Fruit fly (Drosophila melanogaster) whole organism, embryonic: Measurements from ENCODE around the gene mRpS2.
A peak's percentile ranks its signal among the peaks of the same experiment; 100 is the strongest.

Experiments
- Bteb2 ChIP-seq: fragments of 200-800 bp; sonication (Bioruptor generic); optimal IDR thresholded peaks from 2 replicates; lab custom pipeline; 2016; ENCODE audit warnings: missing biosample characterization, missing genetic modification characterization
- CG11504 ChIP-seq: fragments of 200-800 bp; sonication (Bioruptor generic); optimal IDR thresholded peaks from 3 replicates; lab custom pipeline; 2019; ENCODE audit warnings: missing biosample characterization, mild to moderate bottlenecking, missing genetic modification characterization, moderate library complexity
- CG13287 ChIP-seq: fragments of 200-800 bp; sonication (Bioruptor generic); IDR thresholded peaks from 2 replicates; pipeline ENCODE4 v1.3.6; 2022; ENCODE audit warnings: missing biosample characterization, missing genetic modification characterization; ENCODE audit not compliant: partially characterized antibody
- CG13424 ChIP-seq: fragments of 200-800 bp; sonication (Bioruptor generic); optimal IDR thresholded peaks from 2 replicates; lab custom pipeline; 2019; ENCODE audit warnings: missing biosample characterization, mild to moderate bottlenecking, missing genetic modification characterization, moderate library complexity
- CG13894 ChIP-seq: fragments of 200-800 bp; sonication (Bioruptor generic); optimal IDR thresholded peaks from 3 replicates; lab custom pipeline; 2018; ENCODE audit warnings: missing biosample characterization, mild to moderate bottlenecking, missing genetic modification characterization, moderate library complexity
- CG15011 ChIP-seq: fragments of 200-800 bp; sonication (Bioruptor generic); optimal IDR thresholded peaks from 3 replicates; lab custom pipeline; 2018; ENCODE audit warnings: missing biosample characterization, mild to moderate bottlenecking, missing genetic modification characterization
- CG17328 ChIP-seq: fragments of 200-800 bp; sonication (Bioruptor generic); IDR thresholded peaks from 2 replicates; pipeline ENCODE4 v1.3.6; 2022; ENCODE audit warnings: missing biosample characterization, missing genetic modification characterization
- CG17568 ChIP-seq: fragments of 200-800 bp; sonication (Bioruptor generic); optimal IDR thresholded peaks from 2 replicates; lab custom pipeline; 2018; ENCODE audit warnings: missing biosample characterization, mild to moderate bottlenecking, missing genetic modification characterization, moderate library complexity
- CG18599 ChIP-seq: fragments of 200-800 bp; sonication (Bioruptor generic); optimal IDR thresholded peaks from 3 replicates; lab custom pipeline; 2017; ENCODE audit warnings: missing biosample characterization, missing genetic modification characterization, mild to moderate bottlenecking, moderate library complexity, missing genetic modification reagents
- CG2712 ChIP-seq: fragments of 200-800 bp; optimal IDR thresholded peaks from 3 replicates; lab custom pipeline; 2019; ENCODE audit warnings: missing biosample characterization, mild to moderate bottlenecking, missing genetic modification characterization, moderate library complexity
- CG30403 ChIP-seq: fragments of 200-800 bp; sonication (Bioruptor generic); optimal IDR thresholded peaks from 3 replicates; lab custom pipeline; 2016; ENCODE audit warnings: missing biosample characterization, missing genetic modification characterization
- CG31365 ChIP-seq: fragments of 200-800 bp; sonication (Bioruptor generic); optimal IDR thresholded peaks from 2 replicates; lab custom pipeline; 2018; ENCODE audit warnings: missing biosample characterization, mild to moderate bottlenecking, missing genetic modification characterization
- CG4404 ChIP-seq: fragments of 200-800 bp; sonication (Bioruptor generic); IDR thresholded peaks from 2 replicates; pipeline ENCODE4 v1.3.6; 2022; ENCODE audit warnings: missing biosample characterization, missing genetic modification characterization
- CG5245 ChIP-seq: fragments of 200-800 bp; sonication (Bioruptor generic); optimal IDR thresholded peaks from 3 replicates; lab custom pipeline; 2016; ENCODE audit warnings: missing biosample characterization, missing genetic modification characterization
- CG6175 ChIP-seq: fragments of 200-800 bp; sonication (Bioruptor generic); IDR thresholded peaks from 3 replicates; pipeline ENCODE4 v1.3.6; 2022; ENCODE audit warnings: missing biosample characterization, missing genetic modification characterization
- CG7786 ChIP-seq: fragments of 200-800 bp; sonication (Bioruptor generic); optimal IDR thresholded peaks from 2 replicates; lab custom pipeline; 2016; ENCODE audit warnings: missing biosample characterization, missing genetic modification characterization
- CG8388 ChIP-seq: fragments of 200-800 bp; sonication (Bioruptor generic); optimal IDR thresholded peaks from 2 replicates; lab custom pipeline; 2019; ENCODE audit warnings: missing biosample characterization, mild to moderate bottlenecking, missing genetic modification characterization, moderate library complexity
- CG8924 ChIP-seq: fragments of 200-800 bp; optimal IDR thresholded peaks from 3 replicates; lab custom pipeline; 2019; ENCODE audit warnings: missing biosample characterization, mild to moderate bottlenecking, missing genetic modification characterization, moderate library complexity
- CkIIα-i1 ChIP-seq: fragments of 200-800 bp; sonication (Bioruptor generic); IDR thresholded peaks from 2 replicates; pipeline ENCODE4 v1.3.6; 2022; ENCODE audit warnings: missing biosample characterization, missing genetic modification characterization
- D ChIP-seq, 2 experiments: fragments of 200-800 bp in 1 of 2; fragments of >200 bp in 1 of 2; sonication (Bioruptor generic) in 1 of 2; optimal IDR thresholded peaks; 2 replicates in 1 of 2; 3 replicates in 1 of 2; lab custom pipeline; 2017; ENCODE audit warnings: mild to moderate bottlenecking in 1 of 2, missing biosample characterization in 1 of 2, missing genetic modification characterization in 1 of 2, missing genetic modification reagents in 1 of 2
- Dll ChIP-seq: fragments of 200-800 bp; sonication (Bioruptor generic); IDR thresholded peaks from 4 replicates; pipeline ENCODE4 v1.3.6; 2022; ENCODE audit warnings: missing biosample characterization, missing genetic modification characterization; ENCODE audit not compliant: partially characterized antibody
- Fer3 ChIP-seq: fragments of 200-800 bp; sonication (Bioruptor generic); optimal IDR thresholded peaks from 2 replicates; lab custom pipeline; 2018; ENCODE audit warnings: missing biosample characterization, mild to moderate bottlenecking, missing genetic modification characterization, moderate library complexity
- HLHmδ ChIP-seq: fragments of 200-800 bp; sonication (Bioruptor generic); optimal IDR thresholded peaks from 2 replicates; lab custom pipeline; 2018; ENCODE audit warnings: missing biosample characterization, mild to moderate bottlenecking, missing genetic modification characterization, moderate library complexity
- Hsf ChIP-seq: fragments of 200-800 bp; sonication (Bioruptor generic); optimal IDR thresholded peaks from 3 replicates; lab custom pipeline; 2016; ENCODE audit warnings: missing biosample characterization, missing genetic modification characterization
- Jarid2 ChIP-seq: fragments of 200-800 bp; sonication (Bioruptor generic); optimal IDR thresholded peaks from 3 replicates; lab custom pipeline; 2017; ENCODE audit warnings: mild to moderate bottlenecking, missing biosample characterization, missing genetic modification reagents, missing genetic modification characterization
- Lpt ChIP-seq: fragments of >200 bp; optimal IDR thresholded peaks from 2 replicates; lab custom pipeline; 2018; ENCODE audit warnings: missing biosample characterization, missing genetic modification characterization
- MTF-1 ChIP-seq: fragments of 200-800 bp; sonication (Bioruptor generic); optimal IDR thresholded peaks from 2 replicates; lab custom pipeline; 2018; ENCODE audit warnings: missing biosample characterization, mild to moderate bottlenecking, missing genetic modification characterization, borderline replicate concordance
- Meics ChIP-seq: fragments of 200-800 bp; sonication (Bioruptor generic); optimal IDR thresholded peaks from 2 replicates; lab custom pipeline; 2017; ENCODE audit warnings: missing biosample characterization, mild to moderate bottlenecking, missing genetic modification characterization
- Neu2 ChIP-seq: fragments of 200-800 bp; sonication (Bioruptor generic); optimal IDR thresholded peaks from 3 replicates; lab custom pipeline; 2016; ENCODE audit warnings: missing biosample characterization, missing genetic modification characterization, borderline replicate concordance
- Pdp1 ChIP-seq, 2 experiments: fragments of 200-800 bp; sonication (Bioruptor generic); optimal IDR thresholded peaks; 3 replicates each; lab custom pipeline; 2016; ENCODE audit warnings: missing biosample characterization in 2 of 2, missing genetic modification characterization in 2 of 2, mild to moderate bottlenecking in 1 of 2, moderate library complexity in 1 of 2
- Spps ChIP-seq: fragments of 200-800 bp; sonication (Bioruptor generic); optimal IDR thresholded peaks from 2 replicates; lab custom pipeline; 2018; ENCODE audit warnings: missing biosample characterization, mild to moderate bottlenecking, missing genetic modification characterization
- Usf ChIP-seq: fragments of 200-800 bp; sonication (Bioruptor generic); optimal IDR thresholded peaks from 2 replicates; lab custom pipeline; 2017; ENCODE audit warnings: missing genotype, missing biosample characterization, missing genetic modification characterization
- al ChIP-seq: fragments of 200-800 bp; sonication (Bioruptor generic); IDR thresholded peaks from 2 replicates; pipeline ENCODE4 v1.3.6; 2022; ENCODE audit warnings: missing biosample characterization, missing genetic modification characterization
- chn ChIP-seq: fragments of 200-800 bp; sonication (Bioruptor generic); optimal IDR thresholded peaks from 2 replicates; lab custom pipeline; 2016; ENCODE audit warnings: missing biosample characterization, missing genetic modification characterization
- crol ChIP-seq: fragments of 200-800 bp; sonication (Bioruptor generic); IDR thresholded peaks from 2 replicates; pipeline ENCODE4 v1.3.6; 2022; ENCODE audit warnings: missing biosample characterization, missing genetic modification characterization
- disco-r ChIP-seq: fragments of 200-800 bp; sonication (Bioruptor generic); optimal IDR thresholded peaks from 2 replicates; lab custom pipeline; 2016; ENCODE audit warnings: missing biosample characterization, missing genetic modification characterization
- dysf ChIP-seq: fragments of 200-800 bp; sonication (Bioruptor generic); IDR thresholded peaks from 3 replicates; pipeline ENCODE4 v1.3.6; 2022; ENCODE audit warnings: missing biosample characterization, missing genetic modification characterization
- exex ChIP-seq: fragments of 200-800 bp; sonication (Bioruptor generic); optimal IDR thresholded peaks from 4 replicates; lab custom pipeline; 2018; ENCODE audit warnings: missing biosample characterization, mild to moderate bottlenecking, missing genetic modification characterization, moderate library complexity
- gsb ChIP-seq: fragments of 200-800 bp; sonication (Bioruptor generic); IDR thresholded peaks from 2 replicates; pipeline ENCODE4 v1.3.6; 2022; ENCODE audit warnings: missing biosample characterization, missing genetic modification characterization
- gt ChIP-seq: fragments of 200-800 bp; sonication (Bioruptor generic); IDR thresholded peaks from 2 replicates; pipeline ENCODE4 v1.3.6; 2022; ENCODE audit warnings: missing biosample characterization, missing genetic modification characterization
- h ChIP-seq: fragments of >200 bp; optimal IDR thresholded peaks from 2 replicates; lab custom pipeline; 2017
- lov ChIP-seq, 2 experiments: fragments of 200-800 bp in 1 of 2; fragments of >200 bp in 1 of 2; sonication (Bioruptor generic) in 1 of 2; IDR thresholded peaks in 1 of 2; optimal IDR thresholded peaks in 1 of 2; 2 replicates in 1 of 2; 3 replicates in 1 of 2; pipeline versions ENCODE4 v1.3.6 to Lab custom; 2017 to 2022; ENCODE audit warnings: missing biosample characterization in 1 of 2, missing genetic modification characterization in 1 of 2
- nmo ChIP-seq: fragments of 200-800 bp; sonication (Bioruptor generic); optimal IDR thresholded peaks from 2 replicates; lab custom pipeline; 2018; ENCODE audit warnings: missing biosample characterization, mild to moderate bottlenecking, missing genetic modification characterization, moderate library complexity
- sc ChIP-seq, 3 experiments: fragments of >200 bp in 2 of 3; fragments of 200-800 bp in 1 of 3; sonication (Bioruptor generic) in 1 of 3; optimal IDR thresholded peaks; 2 replicates in 2 of 3; 3 replicates in 1 of 3; lab custom pipeline; 2017; ENCODE audit warnings: mild to moderate bottlenecking in 1 of 3, missing biosample characterization in 1 of 3, missing genetic modification characterization in 1 of 3, missing genetic modification reagents in 1 of 3
- sisA ChIP-seq: fragments of 200-800 bp; sonication (Bioruptor generic); IDR thresholded peaks from 2 replicates; pipeline ENCODE4 v1.3.6; 2022; ENCODE audit warnings: missing biosample characterization, missing genetic modification characterization
- slp2 ChIP-seq: fragments of 200-800 bp; sonication (Bioruptor generic); optimal IDR thresholded peaks from 2 replicates; lab custom pipeline; 2016; ENCODE audit warnings: missing biosample characterization, missing genetic modification characterization
- toy ChIP-seq: fragments of 200-800 bp; sonication (Bioruptor generic); IDR thresholded peaks from 2 replicates; pipeline ENCODE4 v1.3.6; 2022; ENCODE audit warnings: missing biosample characterization, missing genetic modification characterization
- wdn ChIP-seq: fragments of 200-800 bp; sonication (Bioruptor generic); IDR thresholded peaks from 2 replicates; pipeline ENCODE4 v1.3.6; 2022; ENCODE audit warnings: missing biosample characterization, missing genetic modification characterization

The mRpS2 gene

DNA sequence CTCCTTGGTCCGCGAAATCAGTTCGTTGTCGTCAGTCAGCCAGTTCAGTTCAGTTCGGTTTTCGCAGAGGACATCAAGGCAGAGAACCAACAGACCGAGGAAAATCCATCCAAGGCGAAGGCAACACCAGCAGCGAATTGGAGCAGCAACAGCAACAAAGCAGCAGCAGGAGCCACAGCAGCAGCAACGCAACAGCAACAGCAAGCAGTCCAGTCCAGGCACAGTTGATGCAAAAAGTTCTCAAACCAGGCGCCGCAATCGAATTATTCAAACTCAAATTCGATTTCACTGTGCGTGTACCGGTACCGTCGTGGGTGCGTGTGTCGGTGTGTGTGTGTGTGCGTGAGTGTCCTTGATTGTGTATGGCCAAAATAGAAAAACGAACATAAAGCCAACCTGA is 28.5 kb downstream of the mRpS2 start, which contains the start of gene CG15628:
TSS of gene CG15628 (plus strand) at position 18 of the 400 bp plus-strand sequence.
- peak; percentile 41 for TF ChIP-seq D (optimal IDR thresholded peaks at IDR 0.05; lab: Kevin White, UChicago)
- no peak for TF ChIP-seq D (GFP tag; optimal IDR thresholded peaks at IDR 0.05; lab: Kevin White, UChicago)
- TF ChIP-seq Jarid2 (GFP tag; lab: Kevin White, UChicago): peak; percentile 18
- TF ChIP-seq lov (optimal IDR thresholded peaks at IDR 0.05; lab: Kevin White, UChicago): no peak
- 0 out of 3 replicates have a peak, but pooled peaks have one; percentile 28 for TF ChIP-seq lov (GFP tag; IDR thresholded peaks at IDR 0.05; lab: Robert Waterston, UW)
- TF ChIP-seq CG8388 (GFP tag; lab: Kevin White, UChicago): peak; percentile 91
- TF ChIP-seq gsb: 0 out of 2 replicates have a peak, but pooled peaks have one; percentile 1
- TF ChIP-seq CG2712 (tag; lab: Kevin White, UChicago): no peak
- TF ChIP-seq Meics (GFP tag; lab: Kevin White, UChicago): no peak
- no peak for TF ChIP-seq CG18599 (GFP tag; lab: Kevin White, UChicago)
- peak; percentile 16 for TF ChIP-seq HLHmδ (GFP tag; lab: Kevin White, UChicago)
- TF ChIP-seq CG31365: peak; percentile 23
- TF ChIP-seq CG13287 (GFP tag; lab: Robert Waterston, UW): 0 out of 2 replicates have a peak, but pooled peaks have one; percentile 9
- no peak for TF ChIP-seq gt
- no peak for TF ChIP-seq wdn (GFP tag; lab: Robert Waterston, UW)
- TF ChIP-seq al (GFP tag; lab: Robert Waterston, UW): no peak

DNA sequence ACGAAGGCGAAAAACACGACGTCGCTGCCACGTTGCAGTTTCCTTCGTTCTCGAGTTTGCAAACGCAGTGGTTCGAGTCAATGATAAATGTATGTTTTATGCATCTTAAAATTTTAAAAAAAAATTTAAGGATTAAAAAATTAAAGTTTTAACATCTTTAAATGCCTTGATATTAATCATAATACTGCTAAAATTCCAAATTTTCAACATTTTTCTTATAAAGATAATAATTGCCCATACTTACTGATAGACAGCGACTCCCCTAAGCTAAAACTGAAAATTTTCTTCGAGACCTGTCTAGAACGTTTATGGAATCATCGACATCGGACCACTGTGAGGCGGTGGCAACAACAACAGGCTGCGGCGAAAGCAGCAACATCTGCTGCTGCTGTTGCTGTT is 28.9 kb downstream of the mRpS2 start:
- TF ChIP-seq MTF-1 (GFP tag; lab: Kevin White, UChicago) (no peak), CG5245 (GFP tag; lab: Kevin White, UChicago) (no peak), CG6175 (GFP tag; lab: Robert Waterston, UW) (no peak), CkIIα-i1 (GFP tag; lab: Robert Waterston, UW) (no peak), CG4404 (GFP tag; lab: Robert Waterston, UW) (peak; percentile 56), Lpt (no peak), Usf (GFP tag; lab: Kevin White, UChicago) (no peak), CG7786 (GFP tag; lab: Kevin White, UChicago) (no peak), Fer3 (tag; lab: Kevin White, UChicago) (peak; percentile 78), h (lab: Kevin White, UChicago) (no peak), Neu2 (GFP tag; lab: Kevin White, UChicago) (no peak), CG13894 (tag; lab: Kevin White, UChicago) (peak; percentile 80), sc (optimal IDR thresholded peaks at IDR 0.05; lab: Kevin White, UChicago) (no peak), sc (GFP tag; optimal IDR thresholded peaks at IDR 0.05; lab: Kevin White, UChicago) (no peak), dysf (GFP tag; lab: Robert Waterston, UW) (peak; percentile 84), CG17568 (peak; percentile 36), chn (GFP tag; lab: Kevin White, UChicago) (no peak), Pdp1 (GFP tag; optimal IDR thresholded peaks at IDR 0.05; lab: Kevin White, UChicago) (peak; percentile 25 to 44), crol (GFP tag; lab: Robert Waterston, UW) (no peak), disco-r (GFP tag; lab: Kevin White, UChicago) (no peak), exex (tag; lab: Kevin White, UChicago) (peak; percentile 27), CG15011 (GFP tag; lab: Kevin White, UChicago) (peak; percentile 63), CG11504 (tag; lab: Kevin White, UChicago) (peak; percentile 83), Hsf (GFP tag; lab: Kevin White, UChicago) (peak; percentile 44), Bteb2 (GFP tag; lab: Kevin White, UChicago) (peak; percentile 1), nmo (GFP tag; lab: Kevin White, UChicago) (peak; percentile 67), Spps (no peak), slp2 (no peak), CG30403 (GFP tag; lab: Kevin White, UChicago) (peak; percentile 60), CG17328 (peak; percentile 35; the same call in 1 of the 2 replicates), CG13424 (tag; lab: Kevin White, UChicago) (peak; percentile 73), CG8924 (peak; percentile 70), Dll (no peak), sisA (peak; percentile 66), toy (GFP tag; lab: Robert Waterston, UW) (no peak)
